Fruit fly (Drosophila melanogaster) whole organism, embryonic: ENCODE data around the gene BomBc3.
A peak's percentile ranks its signal among the peaks of the same experiment; 100 is the strongest.

Experiments used
- Antp ChIP-seq: fragments of 200-800 bp; sonication (Bioruptor generic); optimal IDR thresholded peaks from 3 replicates; lab custom pipeline; 2016; ENCODE audit warnings: missing biosample characterization, missing genetic modification characterization
- Atf3 ChIP-seq: fragments of 200-800 bp; sonication (Bioruptor generic); optimal IDR thresholded peaks from 3 replicates; lab custom pipeline; 2016; ENCODE audit warnings: missing biosample characterization, missing genetic modification characterization
- CG10543 ChIP-seq: fragments of 200-800 bp; sonication (Bioruptor generic); optimal IDR thresholded peaks from 3 replicates; lab custom pipeline; 2017; ENCODE audit warnings: missing biosample characterization, mild to moderate bottlenecking, missing genetic modification characterization, moderate library complexity
- CG10565 ChIP-seq: fragments of 200-800 bp; sonication (Bioruptor generic); optimal IDR thresholded peaks from 3 replicates; lab custom pipeline; 2016; ENCODE audit warnings: missing biosample characterization, mild to moderate bottlenecking, missing genetic modification characterization
- CG12769 ChIP-seq: fragments of 200-800 bp; sonication (Bioruptor generic); optimal IDR thresholded peaks from 2 replicates; lab custom pipeline; 2019; ENCODE audit warnings: missing biosample characterization, mild to moderate bottlenecking, missing genetic modification characterization, moderate library complexity
- CG12942 ChIP-seq: fragments of 200-800 bp; sonication (Bioruptor generic); optimal IDR thresholded peaks from 3 replicates; lab custom pipeline; 2016; ENCODE audit warnings: missing biosample characterization, missing genetic modification characterization
- CG14441 ChIP-seq: fragments of 200-800 bp; sonication (Bioruptor generic); IDR thresholded peaks from 2 replicates; pipeline ENCODE4 v1.3.6; 2022; ENCODE audit warnings: missing biosample characterization, missing genetic modification characterization
- CG14860 ChIP-seq: fragments of 200-800 bp; sonication (Bioruptor generic); IDR thresholded peaks from 3 replicates; pipeline ENCODE4 v1.3.6; 2022; ENCODE audit warnings: missing biosample characterization, missing genetic modification characterization; ENCODE audit not compliant: partially characterized antibody
- CG1529 ChIP-seq: fragments of 200-800 bp; sonication (Bioruptor generic); optimal IDR thresholded peaks from 3 replicates; lab custom pipeline; 2018; ENCODE audit warnings: missing biosample characterization, missing genetic modification characterization
- CG15696 ChIP-seq: fragments of 200-800 bp; sonication (Bioruptor generic); optimal IDR thresholded peaks from 2 replicates; lab custom pipeline; 2019; ENCODE audit warnings: missing biosample characterization, mild to moderate bottlenecking, missing genetic modification characterization, moderate library complexity
- CG1647 ChIP-seq: fragments of 200-800 bp; sonication (Bioruptor generic); optimal IDR thresholded peaks from 3 replicates; lab custom pipeline; 2016; ENCODE audit warnings: missing biosample characterization, missing genetic modification characterization
- CG18011 ChIP-seq: fragments of 200-800 bp; sonication (Bioruptor generic); optimal IDR thresholded peaks from 2 replicates; lab custom pipeline; 2017; ENCODE audit warnings: missing biosample characterization, missing genetic modification characterization, mild to moderate bottlenecking, moderate library complexity, missing genotype
- CG1832 ChIP-seq: fragments of 200-800 bp; sonication (Bioruptor generic); optimal IDR thresholded peaks from 2 replicates; lab custom pipeline; 2017; ENCODE audit warnings: missing biosample characterization, mild to moderate bottlenecking, missing genetic modification characterization, inconsistent platforms
- CG34224 ChIP-seq: fragments of 200-800 bp; sonication (Bioruptor generic); IDR thresholded peaks from 3 replicates; pipeline ENCODE4 v1.3.6; 2022; ENCODE audit warnings: missing biosample characterization, missing genetic modification characterization; ENCODE audit not compliant: partially characterized antibody
- CG3726 ChIP-seq: fragments of 200-800 bp; sonication (Bioruptor generic); IDR thresholded peaks from 3 replicates; pipeline ENCODE4, ENCODE4 v1.3.6; 2022; ENCODE audit warnings: missing biosample characterization, missing genetic modification characterization
- CG4404 ChIP-seq: fragments of 200-800 bp; sonication (Bioruptor generic); IDR thresholded peaks from 2 replicates; pipeline ENCODE4 v1.3.6; 2022; ENCODE audit warnings: missing biosample characterization, missing genetic modification characterization
- CG4424 ChIP-seq: fragments of 200-800 bp; sonication (Bioruptor generic); optimal IDR thresholded peaks from 3 replicates; lab custom pipeline; 2016; ENCODE audit warnings: missing biosample characterization, missing genetic modification characterization
- CG6689 ChIP-seq: fragments of 200-800 bp; sonication (Bioruptor generic); IDR thresholded peaks from 2 replicates; pipeline ENCODE4 v1.3.6; 2022; ENCODE audit warnings: missing biosample characterization, missing genetic modification characterization
- CG7839 ChIP-seq: fragments of 200-800 bp; sonication (Bioruptor generic); optimal IDR thresholded peaks from 3 replicates; lab custom pipeline; 2018; ENCODE audit warnings: missing biosample characterization, mild to moderate bottlenecking, missing genetic modification characterization, moderate library complexity
- CG9932 ChIP-seq: fragments of 200-800 bp; sonication (Bioruptor generic); IDR thresholded peaks from 2 replicates; pipeline ENCODE4 v1.3.6; 2022; ENCODE audit warnings: missing biosample characterization, missing genetic modification characterization
- D ChIP-seq, 2 experiments: fragments of 200-800 bp in 1 of 2; fragments of >200 bp in 1 of 2; sonication (Bioruptor generic) in 1 of 2; optimal IDR thresholded peaks; 2 replicates in 1 of 2; 3 replicates in 1 of 2; lab custom pipeline; 2017; ENCODE audit warnings: mild to moderate bottlenecking in 1 of 2, missing biosample characterization in 1 of 2, missing genetic modification characterization in 1 of 2, missing genetic modification reagents in 1 of 2
- Dip2 ChIP-seq: fragments of 200-800 bp; sonication (Bioruptor generic); IDR thresholded peaks from 2 replicates; pipeline ENCODE4 v1.3.6; 2022; ENCODE audit warnings: missing biosample characterization, missing genetic modification characterization
- E2f1 ChIP-seq: fragments of 200-800 bp; sonication (Bioruptor generic); IDR thresholded peaks from 2 replicates; pipeline ENCODE4 v1.3.6; 2022; ENCODE audit warnings: missing biosample characterization, missing genetic modification characterization
- Ets65A ChIP-seq: fragments of 200-800 bp; sonication (Bioruptor generic); peaks from one replicate; lab custom pipeline; 2016; ENCODE audit warnings: missing biosample characterization, missing genetic modification characterization
- Fer1 ChIP-seq: fragments of 200-800 bp; sonication (Bioruptor generic); optimal IDR thresholded peaks from 2 replicates; lab custom pipeline; 2017; ENCODE audit warnings: missing biosample characterization, mild to moderate bottlenecking, missing genetic modification characterization
- Gsc ChIP-seq: fragments of 200-800 bp; sonication (Bioruptor generic); IDR thresholded peaks from 2 replicates; pipeline ENCODE4 v1.3.6; 2022; ENCODE audit warnings: missing biosample characterization, missing genetic modification characterization
- H15 ChIP-seq: fragments of 200-800 bp; sonication (Bioruptor generic); IDR thresholded peaks from 3 replicates; pipeline ENCODE4 v1.3.6; 2022; ENCODE audit warnings: missing biosample characterization, missing genetic modification characterization
- Hr51 ChIP-seq, 2 experiments: fragments of 200-800 bp; sonication (Bioruptor generic); optimal IDR thresholded peaks; 2 replicates in 1 of 2; 3 replicates in 1 of 2; lab custom pipeline; 2016 to 2018; ENCODE audit warnings: missing biosample characterization in 2 of 2, missing genetic modification characterization in 2 of 2, mild to moderate bottlenecking in 1 of 2, moderate library complexity in 1 of 2
- Mrtf ChIP-seq: fragments of 200-800 bp; sonication (Bioruptor generic); IDR thresholded peaks from 3 replicates; pipeline ENCODE4 v1.3.6; 2022; ENCODE audit warnings: missing biosample characterization, missing genetic modification characterization
- Rx ChIP-seq: fragments of 200-800 bp; sonication (Bioruptor generic); IDR thresholded peaks from 2 replicates; pipeline ENCODE4 v1.3.6; 2022; ENCODE audit warnings: missing biosample characterization, missing genetic modification characterization
- Sry-β ChIP-seq: fragments of 200-800 bp; sonication (Bioruptor generic); optimal IDR thresholded peaks from 2 replicates; lab custom pipeline; 2018; ENCODE audit warnings: missing biosample characterization, mild to moderate bottlenecking, missing genetic modification characterization, moderate library complexity
- ato ChIP-seq: fragments of 200-800 bp; sonication (Bioruptor generic); IDR thresholded peaks from 2 replicates; pipeline ENCODE4 v1.3.6; 2022; ENCODE audit warnings: missing biosample characterization, missing genetic modification characterization; ENCODE audit not compliant: partially characterized antibody
- chinmo ChIP-seq: fragments of 200-800 bp; sonication (Bioruptor generic); IDR thresholded peaks from 4 replicates; pipeline ENCODE4 v1.3.6; 2022; ENCODE audit warnings: missing biosample characterization, missing genetic modification characterization; ENCODE audit not compliant: partially characterized antibody
- chm ChIP-seq: fragments of 200-800 bp; sonication (Bioruptor generic); IDR thresholded peaks from 2 replicates; pipeline ENCODE4 v1.3.6; 2022; ENCODE audit warnings: missing biosample characterization, missing genetic modification characterization
- crol ChIP-seq: fragments of 200-800 bp; sonication (Bioruptor generic); IDR thresholded peaks from 2 replicates; pipeline ENCODE4 v1.3.6; 2022; ENCODE audit warnings: missing biosample characterization, missing genetic modification characterization
- emc ChIP-seq: fragments of 200-800 bp; sonication (Bioruptor generic); optimal IDR thresholded peaks from 2 replicates; lab custom pipeline; 2016; ENCODE audit warnings: missing biosample characterization, missing genetic modification characterization
- gcm2 ChIP-seq: fragments of 200-800 bp; sonication (Bioruptor generic); optimal IDR thresholded peaks from 2 replicates; lab custom pipeline; 2016; ENCODE audit warnings: missing biosample characterization, missing genetic modification characterization
- gfzf ChIP-seq: fragments of 200-800 bp; sonication (Bioruptor generic); optimal IDR thresholded peaks from 2 replicates; lab custom pipeline; 2016; ENCODE audit warnings: missing biosample characterization, mild to moderate bottlenecking, missing genetic modification characterization, moderate library complexity
- lbe ChIP-seq: fragments of 200-800 bp; sonication (Bioruptor generic); optimal IDR thresholded peaks from 2 replicates; lab custom pipeline; 2016; ENCODE audit warnings: missing biosample characterization, mild to moderate bottlenecking, missing genetic modification characterization
- pita ChIP-seq: fragments of 200-800 bp; sonication (Bioruptor generic); optimal IDR thresholded peaks from 2 replicates; lab custom pipeline; 2017; ENCODE audit warnings: missing biosample characterization, mild to moderate bottlenecking, missing genetic modification characterization
- pnt ChIP-seq: fragments of 200-800 bp; sonication (Bioruptor generic); optimal IDR thresholded peaks from 3 replicates; lab custom pipeline; 2016; ENCODE audit warnings: missing biosample characterization, missing genetic modification characterization
- unc-4 ChIP-seq: fragments of 200-800 bp; sonication (Bioruptor generic); IDR thresholded peaks from 2 replicates; pipeline ENCODE4 v1.3.6; 2022; ENCODE audit warnings: missing biosample characterization, missing genetic modification characterization; ENCODE audit not compliant: partially characterized antibody
- vnd ChIP-seq: fragments of 200-800 bp; sonication (Bioruptor generic); IDR thresholded peaks from 3 replicates; pipeline ENCODE4 v1.3.6; 2022; ENCODE audit warnings: missing biosample characterization, missing genetic modification characterization; ENCODE audit not compliant: partially characterized antibody
- zfh1 ChIP-seq: fragments of 200-800 bp; sonication (Bioruptor generic); IDR thresholded peaks from 3 replicates; pipeline ENCODE4 v1.3.6; 2022; ENCODE audit warnings: missing biosample characterization, missing genetic modification characterization

The BomBc3 gene

DNA sequence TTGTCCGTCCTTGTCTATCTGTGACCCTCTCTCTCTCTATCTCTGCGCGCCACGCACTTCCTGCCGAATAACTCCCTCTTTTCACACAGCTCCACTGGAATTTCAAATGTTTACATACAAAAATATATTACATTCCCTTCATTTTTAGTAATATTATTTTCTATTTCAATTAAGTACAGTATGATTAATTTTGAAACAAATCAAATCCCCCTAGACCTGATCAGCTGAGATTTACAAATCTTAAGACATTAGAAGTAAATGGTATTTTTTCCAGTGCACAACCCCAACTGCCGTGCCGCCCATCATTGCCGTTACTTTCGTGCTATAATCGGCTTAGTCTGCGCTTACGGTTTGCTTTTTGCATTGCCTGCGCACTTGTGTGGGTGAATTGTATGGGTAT, 21.4 kb downstream of the BomBc3 start (continued):
- TF ChIP-seq zfh1 (no peak), CG14441 (GFP tag; lab: Robert Waterston, UW) (peak; percentile 11; the same call in 1 of the 2 replicates), CG1647 (GFP tag; lab: Kevin White, UChicago) (no peak), Atf3 (GFP tag; lab: Kevin White, UChicago) (no peak)

DNA sequence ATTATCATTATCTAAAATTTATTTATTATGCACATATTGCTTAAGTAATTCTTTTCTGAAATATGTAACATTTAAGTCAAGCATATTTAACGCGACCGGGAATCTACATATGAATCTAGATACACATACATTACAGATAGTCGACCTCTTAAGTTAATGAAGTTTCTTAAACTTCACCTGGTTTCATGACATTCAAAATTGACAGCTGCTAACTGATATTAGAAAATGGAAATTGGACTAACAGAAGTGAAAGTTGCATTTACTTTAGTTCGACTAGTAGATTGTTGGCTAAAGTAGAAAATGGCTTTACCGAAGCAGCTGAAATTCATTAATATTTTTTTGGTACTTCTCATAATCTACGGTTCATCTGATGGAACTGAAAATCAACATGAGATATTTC, 26.3 kb downstream of the BomBc3 start, which contains the start of gene Ir94a:
Gene Ir94a, plus strand, starts transcription at position 301 of the 400 bp plus-strand sequence.
- no peak for TF ChIP-seq crol (GFP tag; lab: Robert Waterston, UW)
- no peak for TF ChIP-seq lbe
- TF ChIP-seq CG1832: no peak
- no peak for TF ChIP-seq CG14860 (GFP tag; lab: Robert Waterston, UW)
- no peak for TF ChIP-seq H15 (GFP tag; lab: Robert Waterston, UW)
- TF ChIP-seq CG10565 (GFP tag; lab: Kevin White, UChicago): no peak
- TF ChIP-seq CG4424 (GFP tag; lab: Kevin White, UChicago): no peak
- no peak for TF ChIP-seq Dip2 (GFP tag; lab: Robert Waterston, UW)
- TF ChIP-seq CG7839: no peak
- TF ChIP-seq CG12942 (GFP tag; lab: Kevin White, UChicago): no peak

DNA sequence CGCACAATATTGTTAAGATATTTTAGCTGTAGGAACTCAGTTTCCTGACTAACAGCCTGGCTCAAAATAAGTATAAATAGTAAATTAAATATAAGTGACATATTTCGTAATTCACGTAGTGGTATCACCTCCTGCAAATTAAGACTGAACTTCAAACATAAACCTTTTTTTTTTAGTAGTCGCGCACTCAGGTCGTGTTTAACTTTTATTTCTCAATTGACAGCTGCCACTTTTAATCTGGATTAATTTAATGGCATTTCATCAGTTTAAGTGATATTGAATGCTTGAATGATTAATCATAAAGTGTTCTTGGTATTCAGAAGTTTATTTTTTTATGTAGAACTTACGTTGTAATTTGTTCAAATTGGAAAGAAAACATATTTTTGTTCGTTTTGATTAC, 30.3 kb downstream of the BomBc3 start, which contains the start of gene Ir94b:
Gene Ir94b, minus strand, starts transcription at position 101 of the 400 bp plus-strand sequence.
- no peak for TF ChIP-seq pnt (GFP tag; lab: Kevin White, UChicago)
- no peak for TF ChIP-seq CG4404 (GFP tag; lab: Robert Waterston, UW)
- no peak for TF ChIP-seq Fer1 (GFP tag; lab: Kevin White, UChicago)
- TF ChIP-seq CG34224 (GFP tag; lab: Robert Waterston, UW): no peak
- TF ChIP-seq CG1529 (GFP tag; lab: Kevin White, UChicago): no peak
- TF ChIP-seq Sry-β (GFP tag; lab: Kevin White, UChicago): no peak
- no peak for TF ChIP-seq CG12942 (GFP tag; lab: Kevin White, UChicago)
- no peak for TF ChIP-seq D (optimal IDR thresholded peaks at IDR 0.05; lab: Kevin White, UChicago)
- no peak for TF ChIP-seq D (GFP tag; optimal IDR thresholded peaks at IDR 0.05; lab: Kevin White, UChicago)
- no peak for TF ChIP-seq Rx (GFP tag; lab: Robert Waterston, UW)

DNA sequence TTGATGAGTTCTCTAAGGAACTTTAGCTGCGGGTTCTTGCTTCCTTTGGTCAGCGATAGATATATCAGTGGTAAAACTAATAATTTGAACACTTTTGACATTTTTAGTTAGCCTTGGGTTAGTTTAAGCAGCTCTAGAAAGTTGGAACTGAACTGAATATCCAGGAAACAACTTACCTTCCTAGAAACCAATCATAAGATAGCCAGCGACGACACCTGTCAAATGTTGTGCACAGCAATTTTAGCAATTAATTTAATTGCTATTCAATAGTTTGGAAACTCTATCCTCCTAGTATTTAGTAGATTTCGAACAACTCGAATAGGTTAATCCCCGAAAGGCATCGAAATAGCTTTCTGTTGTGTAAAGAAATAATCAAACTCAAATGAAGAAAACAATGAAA, 32.5 kb downstream of the BomBc3 start, which contains the start of gene Ir94c:
Gene Ir94c, minus strand, starts transcription at position 101 of the 400 bp plus-strand sequence.
- TF ChIP-seq unc-4 (GFP tag; lab: Robert Waterston, UW): no peak
- TF ChIP-seq CG9932 (GFP tag; lab: Robert Waterston, UW): no peak
- TF ChIP-seq vnd (GFP tag; lab: Robert Waterston, UW): no peak
- no peak for TF ChIP-seq CG3726 (GFP tag; lab: Robert Waterston, UW)
- TF ChIP-seq CG6689 (GFP tag; lab: Robert Waterston, UW): no peak
- no peak for TF ChIP-seq pnt (GFP tag; lab: Kevin White, UChicago)
- no peak for TF ChIP-seq emc
- TF ChIP-seq gfzf (GFP tag; lab: Kevin White, UChicago): no peak
- TF ChIP-seq Antp (GFP tag; lab: Kevin White, UChicago): no peak
- no peak for TF ChIP-seq pita

DNA sequence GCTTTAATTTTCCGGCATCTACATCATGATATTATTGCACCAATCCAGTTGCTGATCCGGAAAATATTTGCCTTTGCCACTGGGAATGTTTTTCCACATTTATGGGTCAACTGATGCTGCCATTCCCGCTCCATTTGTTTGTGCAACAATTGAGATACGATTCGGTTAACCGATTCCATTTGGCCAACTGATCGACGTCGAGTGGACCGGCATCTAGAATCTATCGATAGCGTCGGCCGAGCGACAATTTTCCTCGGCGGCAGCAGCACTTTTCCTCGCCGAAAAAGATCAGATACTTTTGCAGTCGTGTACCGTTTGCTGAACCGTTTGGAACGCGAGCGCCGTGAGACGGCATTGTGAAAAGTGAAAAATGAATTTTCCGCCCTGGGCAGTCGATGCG, 32.9 kb downstream of the BomBc3 start, which contains the start of gene CG42390:
Gene CG42390, plus strand, starts transcription at position 301 of the 400 bp plus-strand sequence.
- TF ChIP-seq Ets65A (peak; percentile 47), ato (no peak), Mrtf (0 out of 3 replicates have a peak, but pooled peaks have one; percentile 16), Gsc (GFP tag; lab: Robert Waterston, UW) (no peak), CG10543 (no peak), CG18011 (no peak), chinmo (0 out of 4 replicates have a peak, but pooled peaks have one; percentile 31), chm (GFP tag; lab: Robert Waterston, UW) (0 out of 2 replicates have a peak, but pooled peaks have one; percentile 35), gcm2 (GFP tag; lab: Kevin White, UChicago) (no peak), CG12769 (tag; lab: Kevin White, UChicago) (peak; percentile 35), E2f1 (GFP tag; lab: Robert Waterston, UW) (0 out of 2 replicates have a peak, but pooled peaks have one; percentile 10), CG15696 (tag; lab: Kevin White, UChicago) (no peak), Hr51 (GFP tag; optimal IDR thresholded peaks at IDR 0.05; lab: Kevin White, UChicago) (no peak), CG6689 (GFP tag; lab: Robert Waterston, UW) (0 out of 2 replicates have a peak, but pooled peaks have one; percentile 11)
